Worm (Caenorhabditis elegans) whole organism, mixed stage, embryonic: ENCODE measurements around the gene sra-3.
A peak's percentile ranks its signal among the peaks of the same experiment; 100 is the strongest.

Experiments used
- M03D4.4 ChIP-seq: sonication (generic microtip); optimal IDR thresholded peaks from 2 replicates; lab custom pipeline; 2017; ENCODE audit warnings: mild to moderate bottlenecking, missing genetic modification characterization, missing compliant biosample characterization
- bed-3 ChIP-seq: fragments of 200-800 bp; sonication (Bioruptor generic); optimal IDR thresholded peaks from 3 replicates; lab custom pipeline; 2018; ENCODE audit warnings: mild to moderate bottlenecking, missing genetic modification characterization, moderate library complexity, missing compliant biosample characterization
- ceh-39 ChIP-seq: fragments of 150-350 bp; optimal IDR thresholded peaks from 2 replicates; lab custom pipeline; 2014; ENCODE audit warnings: missing biosample characterization, missing genetic modification characterization
- ceh-43 ChIP-seq: fragments of 200-800 bp; sonication (Bioruptor generic); optimal IDR thresholded peaks from 2 replicates; lab custom pipeline; 2018; ENCODE audit warnings: mild to moderate bottlenecking, missing genetic modification characterization, moderate library complexity, missing compliant biosample characterization
- ces-1 ChIP-seq: fragments of 150-350 bp; optimal IDR thresholded peaks from 2 replicates; lab custom pipeline; 2014; ENCODE audit warnings: missing biosample characterization, missing genetic modification reagents, missing genetic modification characterization
- cnd-1 ChIP-seq: fragments of 200-800 bp; sonication (Bioruptor generic); optimal IDR thresholded peaks from 2 replicates; lab custom pipeline; 2018; ENCODE audit warnings: mild to moderate bottlenecking, missing genetic modification characterization, missing compliant biosample characterization
- drap-1 ChIP-seq: fragments of 200-800 bp; sonication (Bioruptor generic); optimal IDR thresholded peaks from 3 replicates; lab custom pipeline; 2018; ENCODE audit warnings: mild to moderate bottlenecking, missing genetic modification characterization, missing compliant biosample characterization
- elt-1 ChIP-seq: sonication (generic microtip); optimal IDR thresholded peaks from 2 replicates; lab custom pipeline; 2017; ENCODE audit warnings: missing genetic modification characterization, mild to moderate bottlenecking, missing compliant biosample characterization, antibody characterized with exemption, moderate library complexity, borderline replicate concordance; ENCODE audit not compliant: insufficient read depth
- elt-3 ChIP-seq: fragments of 150-350 bp; optimal IDR thresholded peaks from 2 replicates; lab custom pipeline; 2014; ENCODE audit warnings: missing biosample characterization, missing genetic modification characterization
- flh-1 ChIP-seq: fragments of 200-800 bp; sonication (Bioruptor generic); optimal IDR thresholded peaks from 2 replicates; lab custom pipeline; 2018; ENCODE audit warnings: mild to moderate bottlenecking, missing genetic modification characterization, moderate library complexity, missing compliant biosample characterization
- ham-2 ChIP-seq: fragments of 200-800 bp; sonication (Bioruptor generic); optimal IDR thresholded peaks from 2 replicates; lab custom pipeline; 2018; ENCODE audit warnings: mild to moderate bottlenecking, missing genetic modification characterization, missing compliant biosample characterization
- hlh-1 ChIP-seq: fragments of 150-350 bp; optimal IDR thresholded peaks from 2 replicates; lab custom pipeline; 2014; ENCODE audit warnings: missing biosample characterization, missing genetic modification reagents, missing genetic modification characterization
- lin-32 ChIP-seq: fragments of 200-800 bp; sonication (Bioruptor generic); optimal IDR thresholded peaks from 2 replicates; lab custom pipeline; 2018; ENCODE audit warnings: mild to moderate bottlenecking, missing genetic modification characterization, missing compliant biosample characterization
- lsy-2 ChIP-seq: fragments of 150-350 bp; optimal IDR thresholded peaks from 2 replicates; lab custom pipeline; 2014; ENCODE audit warnings: missing biosample characterization, missing genetic modification characterization
- mep-1 ChIP-seq: fragments of 150-350 bp; optimal IDR thresholded peaks from 2 replicates; lab custom pipeline; 2017; ENCODE audit warnings: missing biosample characterization, missing genetic modification reagents, missing genetic modification characterization, inconsistent platforms
- mls-2 ChIP-seq: sonication (generic microtip); optimal IDR thresholded peaks from 2 replicates; lab custom pipeline; 2016; ENCODE audit warnings: mild to moderate bottlenecking, missing genetic modification characterization, moderate library complexity, missing compliant biosample characterization
- nhr-12 ChIP-seq: fragments of 150-350 bp; optimal IDR thresholded peaks from 2 replicates; lab custom pipeline; 2014; ENCODE audit warnings: missing biosample characterization, missing genetic modification characterization
- nhr-2 ChIP-seq: fragments of 150-350 bp; optimal IDR thresholded peaks from 2 replicates; lab custom pipeline; 2014; ENCODE audit warnings: missing biosample characterization, missing genetic modification characterization
- snpc-4 ChIP-seq: fragments of 150-350 bp; optimal IDR thresholded peaks from 2 replicates; lab custom pipeline; 2014; ENCODE audit warnings: missing biosample characterization, missing genetic modification characterization
- unc-120 ChIP-seq: sonication (generic microtip); optimal IDR thresholded peaks from 2 replicates; lab custom pipeline; 2017; ENCODE audit warnings: missing genetic modification characterization, missing compliant biosample characterization; ENCODE audit not compliant: poor library complexity, severe bottlenecking
- unc-62 ChIP-seq: fragments of 150-350 bp; optimal IDR thresholded peaks from 2 replicates; lab custom pipeline; 2014; ENCODE audit warnings: missing biosample characterization, missing genetic modification reagents, missing genetic modification characterization
- zip-8 ChIP-seq: fragments of 150-350 bp; optimal IDR thresholded peaks from 2 replicates; lab custom pipeline; 2014; ENCODE audit warnings: missing biosample characterization, missing genetic modification characterization
- ztf-11 ChIP-seq: fragments of 150-350 bp; optimal IDR thresholded peaks from 2 replicates; lab custom pipeline; 2014; ENCODE audit warnings: missing biosample characterization, missing genetic modification characterization

The sra-3 gene

DNA sequence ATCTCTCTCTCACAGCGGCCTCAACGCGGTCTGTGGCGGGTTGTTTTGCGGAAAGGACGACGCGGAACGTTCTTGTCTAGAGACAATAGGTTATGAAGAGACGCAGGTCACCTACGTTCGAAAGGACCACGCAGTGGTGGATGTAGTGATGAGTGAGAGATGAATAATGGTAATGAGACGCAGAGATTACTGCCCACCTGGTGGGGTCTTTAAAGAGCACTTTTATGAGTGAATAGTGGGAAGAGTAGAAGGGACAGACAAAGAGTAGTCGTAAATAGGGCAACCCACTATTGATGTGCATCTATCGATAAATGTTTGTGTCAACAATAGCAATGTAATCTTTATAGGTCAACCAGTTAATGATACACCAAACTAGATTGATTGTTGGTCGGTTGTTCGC, 49.6 kb downstream of the sra-3 start:
- TF ChIP-seq ceh-43 (GFP tag; lab: Kevin White, UChicago) (peak; percentile 24), cnd-1 (tag; lab: Kevin White, UChicago) (peak; percentile 67), hlh-1 (peak; percentile 35), mls-2 (peak; percentile 64), mep-1 (tag; lab: Kevin White, UChicago) (peak; percentile 6), ceh-39 (tag; lab: Kevin White, UChicago) (peak; percentile 51), unc-62 (GFP tag; lab: Kevin White, UChicago) (peak; percentile 53), lsy-2 (tag; lab: Kevin White, UChicago) (peak; percentile 9), unc-120 (tag; lab: Kevin White, UChicago) (peak; percentile 29), bed-3 (GFP tag; lab: Kevin White, UChicago) (no peak), flh-1 (no peak), drap-1 (GFP tag; lab: Kevin White, UChicago) (no peak)

DNA sequence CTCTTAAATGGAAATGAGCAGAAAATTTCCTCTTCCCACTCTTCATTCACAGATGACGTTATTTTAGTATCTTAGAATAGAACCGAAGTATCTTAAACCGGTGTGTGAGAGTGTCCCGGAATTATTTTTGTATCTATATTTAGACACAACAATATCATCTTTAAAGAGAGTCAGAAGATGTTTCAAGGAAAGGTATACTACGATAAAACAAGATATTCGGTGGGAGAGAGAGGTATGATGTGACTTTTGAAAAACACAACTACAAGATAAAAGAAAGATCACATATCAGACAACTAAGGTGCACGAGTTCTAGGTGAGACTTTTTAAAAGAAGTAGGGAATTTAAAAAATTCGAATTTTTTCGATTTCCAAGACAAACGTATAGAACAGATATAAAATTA, 50.0 kb downstream of the sra-3 start:
- TF ChIP-seq unc-62 (GFP tag; lab: Kevin White, UChicago) (no peak), lin-32 (GFP tag; lab: Kevin White, UChicago) (no peak), ceh-39 (tag; lab: Kevin White, UChicago) (no peak), cnd-1 (tag; lab: Kevin White, UChicago) (no peak), nhr-2 (tag; lab: Kevin White, UChicago) (no peak), ces-1 (GFP tag; lab: Kevin White, UChicago) (no peak), ztf-11 (tag; lab: Kevin White, UChicago) (no peak), bed-3 (GFP tag; lab: Kevin White, UChicago) (no peak), M03D4.4 (no peak), elt-1 (no peak), zip-8 (tag; lab: Kevin White, UChicago) (no peak), ham-2 (no peak), nhr-12 (tag; lab: Kevin White, UChicago) (no peak)

DNA sequence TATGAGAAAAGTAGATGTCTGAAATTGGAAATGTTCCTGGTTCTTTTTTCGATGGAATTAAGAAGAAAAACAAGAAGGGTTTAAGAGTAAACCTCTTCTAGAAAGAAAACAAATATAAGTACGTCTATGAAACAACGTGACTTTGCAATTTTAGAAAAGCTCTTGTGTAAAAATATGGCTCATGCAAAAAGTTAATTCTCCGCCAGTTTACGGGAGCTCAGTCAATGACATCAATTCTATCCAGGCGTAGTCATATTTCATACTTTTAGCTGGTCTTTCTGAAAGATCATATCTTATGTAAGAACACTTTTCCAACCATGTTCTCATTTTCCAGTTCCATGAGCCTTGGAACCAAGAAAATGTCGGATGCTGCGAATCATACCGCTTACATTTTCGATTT, 50.7 kb downstream of the sra-3 start:
- TF ChIP-seq unc-62 (GFP tag; lab: Kevin White, UChicago) (no peak), flh-1 (no peak), snpc-4 (no peak), lsy-2 (tag; lab: Kevin White, UChicago) (no peak), mls-2 (no peak), M03D4.4 (no peak), hlh-1 (no peak), elt-3 (tag; lab: Kevin White, UChicago) (no peak)
